Fruit fly (Drosophila melanogaster) whole organism, embryonic: ENCODE measurements around the gene Tim9b.
A peak's percentile ranks its signal among the peaks of the same experiment; 100 is the strongest.

Experiments
- Atf-2 ChIP-seq: fragments of 200-800 bp; sonication (Bioruptor generic); optimal IDR thresholded peaks from 2 replicates; lab custom pipeline; 2016; ENCODE audit warnings: missing biosample characterization, missing genetic modification characterization
- Atf3 ChIP-seq: fragments of 200-800 bp; sonication (Bioruptor generic); optimal IDR thresholded peaks from 3 replicates; lab custom pipeline; 2016; ENCODE audit warnings: missing biosample characterization, missing genetic modification characterization
- BEAF-32 ChIP-seq: fragments of 200-800 bp; sonication (Bioruptor generic); optimal IDR thresholded peaks from 3 replicates; lab custom pipeline; 2017; ENCODE audit warnings: missing biosample characterization, missing genetic modification characterization, mild to moderate bottlenecking, moderate library complexity, missing genetic modification reagents
- Bteb2 ChIP-seq: fragments of 200-800 bp; sonication (Bioruptor generic); optimal IDR thresholded peaks from 2 replicates; lab custom pipeline; 2016; ENCODE audit warnings: missing biosample characterization, missing genetic modification characterization
- CG10366 ChIP-seq: fragments of 200-800 bp; sonication (Bioruptor generic); IDR thresholded peaks from 2 replicates; pipeline ENCODE4 v1.3.6; 2022; ENCODE audit warnings: missing biosample characterization, missing genetic modification characterization
- CG15269 ChIP-seq: fragments of 200-800 bp; sonication (Bioruptor generic); optimal IDR thresholded peaks from 2 replicates; lab custom pipeline; 2018; ENCODE audit warnings: missing biosample characterization, mild to moderate bottlenecking, missing genetic modification characterization, moderate library complexity
- CG15601 ChIP-seq: fragments of 200-800 bp; sonication (Bioruptor generic); optimal IDR thresholded peaks from 3 replicates; lab custom pipeline; 2019; ENCODE audit warnings: missing biosample characterization, mild to moderate bottlenecking, missing genetic modification characterization, moderate library complexity
- CG1603 ChIP-seq: fragments of 200-800 bp; sonication (Bioruptor generic); optimal IDR thresholded peaks from 2 replicates; lab custom pipeline; 2019; ENCODE audit warnings: missing biosample characterization, mild to moderate bottlenecking, missing genetic modification characterization, moderate library complexity
- CG16779 ChIP-seq: fragments of 200-800 bp; sonication (Bioruptor generic); IDR thresholded peaks from 2 replicates; pipeline ENCODE4 v1.3.6; 2022; ENCODE audit warnings: missing biosample characterization, missing genetic modification characterization
- CG18619 ChIP-seq: fragments of 200-800 bp; sonication (Bioruptor generic); optimal IDR thresholded peaks from 3 replicates; lab custom pipeline; 2017; ENCODE audit warnings: missing biosample characterization, mild to moderate bottlenecking, missing genetic modification characterization
- CG18764 ChIP-seq: fragments of 200-800 bp; sonication (Bioruptor generic); optimal IDR thresholded peaks from 3 replicates; lab custom pipeline; 2016; ENCODE audit warnings: missing biosample characterization, missing genetic modification characterization
- CG2129 ChIP-seq: fragments of 200-800 bp; sonication (Bioruptor generic); IDR thresholded peaks from 2 replicates; pipeline ENCODE4 v1.3.6; 2022; ENCODE audit warnings: missing biosample characterization, missing genetic modification characterization; ENCODE audit not compliant: partially characterized antibody
- CG31365 ChIP-seq: fragments of 200-800 bp; sonication (Bioruptor generic); optimal IDR thresholded peaks from 2 replicates; lab custom pipeline; 2018; ENCODE audit warnings: missing biosample characterization, mild to moderate bottlenecking, missing genetic modification characterization
- CG31441 ChIP-seq: fragments of 200-800 bp; sonication (Bioruptor generic); IDR thresholded peaks from 2 replicates; pipeline ENCODE4 v1.3.6; 2022; ENCODE audit warnings: missing biosample characterization, missing genetic modification characterization
- CG3407 ChIP-seq: fragments of 200-800 bp; sonication (Bioruptor generic); optimal IDR thresholded peaks from 2 replicates; lab custom pipeline; 2018; ENCODE audit warnings: missing biosample characterization, mild to moderate bottlenecking, missing genetic modification characterization
- CG3995 ChIP-seq: fragments of 200-800 bp; sonication (Bioruptor generic); optimal IDR thresholded peaks from 3 replicates; lab custom pipeline; 2016; ENCODE audit warnings: missing biosample characterization, missing genetic modification characterization
- CG6254 ChIP-seq: fragments of 200-800 bp; sonication (Bioruptor generic); optimal IDR thresholded peaks from 3 replicates; lab custom pipeline; 2017; ENCODE audit warnings: mild to moderate bottlenecking, missing biosample characterization, missing genetic modification reagents, missing genetic modification characterization
- CG6683 ChIP-seq: fragments of 200-800 bp; sonication (Bioruptor generic); optimal IDR thresholded peaks from 2 replicates; lab custom pipeline; 2017; ENCODE audit warnings: missing biosample characterization, mild to moderate bottlenecking, missing genetic modification characterization, missing genetic modification reagents
- CG6813 ChIP-seq: fragments of 200-800 bp; sonication (Bioruptor generic); optimal IDR thresholded peaks from 2 replicates; lab custom pipeline; 2017; ENCODE audit warnings: missing biosample characterization, missing genetic modification characterization, mild to moderate bottlenecking, moderate library complexity, missing genetic modification reagents
- CG7357 ChIP-seq: fragments of 200-800 bp; sonication (Bioruptor generic); IDR thresholded peaks from 3 replicates; pipeline ENCODE4 v1.3.6; 2022; ENCODE audit warnings: missing biosample characterization, missing genetic modification characterization
- CG8765 ChIP-seq: fragments of 200-800 bp; sonication (Bioruptor generic); IDR thresholded peaks from 2 replicates; pipeline ENCODE4 v1.3.6; 2022; ENCODE audit warnings: missing biosample characterization, missing genetic modification characterization
- CG8944 ChIP-seq: fragments of 200-800 bp; sonication (Bioruptor generic); optimal IDR thresholded peaks from 3 replicates; lab custom pipeline; 2016; ENCODE audit warnings: missing biosample characterization, missing genetic modification characterization
- CG9215 ChIP-seq: fragments of 200-800 bp; sonication (Bioruptor generic); IDR thresholded peaks from 2 replicates; pipeline ENCODE4 v1.3.6; 2022; ENCODE audit warnings: missing biosample characterization, missing genetic modification characterization
- CG9609 ChIP-seq: fragments of 200-800 bp; sonication (Bioruptor generic); optimal IDR thresholded peaks from 3 replicates; lab custom pipeline; 2016; ENCODE audit warnings: missing biosample characterization, missing genetic modification characterization
- CrebB ChIP-seq: fragments of 200-800 bp; sonication (Bioruptor generic); optimal IDR thresholded peaks from 3 replicates; lab custom pipeline; 2018; ENCODE audit warnings: missing biosample characterization, mild to moderate bottlenecking, missing genetic modification characterization
- Dad ChIP-seq: fragments of 200-800 bp; sonication (Bioruptor generic); optimal IDR thresholded peaks from 3 replicates; lab custom pipeline; 2016; ENCODE audit warnings: missing biosample characterization, missing genetic modification characterization
- E2f2 ChIP-seq: fragments of 200-800 bp; sonication (Bioruptor generic); IDR thresholded peaks from 2 replicates; pipeline ENCODE4 v1.3.6; 2022; ENCODE audit warnings: missing biosample characterization, missing genetic modification characterization
- Gug ChIP-seq: fragments of 200-800 bp; sonication (Bioruptor generic); IDR thresholded peaks from 4 replicates; pipeline ENCODE4 v1.3.6; 2022; ENCODE audit warnings: missing biosample characterization, missing genetic modification characterization
- Meics ChIP-seq: fragments of 200-800 bp; sonication (Bioruptor generic); optimal IDR thresholded peaks from 2 replicates; lab custom pipeline; 2017; ENCODE audit warnings: missing biosample characterization, mild to moderate bottlenecking, missing genetic modification characterization
- NC2α ChIP-seq: fragments of 200-800 bp; sonication (Bioruptor generic); optimal IDR thresholded peaks from 2 replicates; lab custom pipeline; 2016; ENCODE audit warnings: missing biosample characterization, missing genetic modification characterization
- PHDP ChIP-seq: fragments of 200-800 bp; sonication (Bioruptor generic); optimal IDR thresholded peaks from 3 replicates; lab custom pipeline; 2018; ENCODE audit warnings: missing biosample characterization, mild to moderate bottlenecking, missing genetic modification characterization, moderate library complexity
- Sry-β ChIP-seq: fragments of 200-800 bp; sonication (Bioruptor generic); optimal IDR thresholded peaks from 2 replicates; lab custom pipeline; 2018; ENCODE audit warnings: missing biosample characterization, mild to moderate bottlenecking, missing genetic modification characterization, moderate library complexity
- TFAM ChIP-seq: fragments of 200-800 bp; sonication (Bioruptor generic); optimal IDR thresholded peaks from 2 replicates; lab custom pipeline; 2017; ENCODE audit warnings: missing biosample characterization, missing genetic modification characterization, inconsistent platforms
- Tbp ChIP-seq: fragments of >200 bp; optimal IDR thresholded peaks from 2 replicates; lab custom pipeline; 2018; ENCODE audit warnings: missing biosample characterization, missing genetic modification characterization
- bcd ChIP-seq: fragments of 200-800 bp; sonication (Bioruptor generic); optimal IDR thresholded peaks from 2 replicates; lab custom pipeline; 2017; ENCODE audit warnings: missing biosample characterization, mild to moderate bottlenecking, missing genetic modification characterization
- br ChIP-seq: fragments of >200 bp; optimal IDR thresholded peaks from 2 replicates; lab custom pipeline; 2017
- caup ChIP-seq: fragments of 200-800 bp; sonication (Bioruptor generic); optimal IDR thresholded peaks from 3 replicates; lab custom pipeline; 2017; ENCODE audit warnings: missing biosample characterization, mild to moderate bottlenecking, missing genetic modification characterization, moderate library complexity; ENCODE audit not compliant: severe bottlenecking
- chm ChIP-seq: fragments of 200-800 bp; sonication (Bioruptor generic); IDR thresholded peaks from 2 replicates; pipeline ENCODE4 v1.3.6; 2022; ENCODE audit warnings: missing biosample characterization, missing genetic modification characterization
- eyg ChIP-seq: fragments of 200-800 bp; sonication (Bioruptor generic); optimal IDR thresholded peaks from 3 replicates; lab custom pipeline; 2016; ENCODE audit warnings: missing biosample characterization, missing genetic modification characterization
- gcm ChIP-seq: fragments of 200-800 bp; sonication (Bioruptor generic); optimal IDR thresholded peaks from 2 replicates; lab custom pipeline; 2019; ENCODE audit warnings: missing biosample characterization, mild to moderate bottlenecking, missing genetic modification characterization, moderate library complexity
- grn ChIP-seq: fragments of 200-800 bp; sonication (Bioruptor generic); optimal IDR thresholded peaks from 3 replicates; lab custom pipeline; 2017; ENCODE audit warnings: missing biosample characterization, missing genetic modification characterization
- hb ChIP-seq: fragments of 200-800 bp; sonication (Bioruptor generic); IDR thresholded peaks from 3 replicates; pipeline ENCODE4 v1.3.6; 2022; ENCODE audit warnings: missing biosample characterization, missing genetic modification characterization; ENCODE audit not compliant: partially characterized antibody
- her ChIP-seq: fragments of 200-800 bp; sonication (Bioruptor generic); optimal IDR thresholded peaks from 2 replicates; lab custom pipeline; 2016; ENCODE audit warnings: missing biosample characterization, missing genetic modification characterization
- insv ChIP-seq, 2 experiments: fragments of 200-800 bp; sonication (Bioruptor generic); optimal IDR thresholded peaks; 3 replicates each; lab custom pipeline; 2016 to 2018; ENCODE audit warnings: missing biosample characterization in 2 of 2, missing genetic modification characterization in 2 of 2
- ken ChIP-seq: fragments of 200-800 bp; sonication (Bioruptor generic); IDR thresholded peaks from 3 replicates; pipeline ENCODE4 v1.3.6; 2022; ENCODE audit warnings: missing biosample characterization, missing genetic modification characterization
- lab ChIP-seq: fragments of 200-800 bp; sonication (Bioruptor generic); optimal IDR thresholded peaks from 3 replicates; lab custom pipeline; 2017; ENCODE audit warnings: missing biosample characterization, missing genetic modification characterization, mild to moderate bottlenecking, moderate library complexity, missing genetic modification reagents
- nom ChIP-seq: fragments of 200-800 bp; sonication (Bioruptor generic); optimal IDR thresholded peaks from 2 replicates; lab custom pipeline; 2017; ENCODE audit warnings: missing biosample characterization, missing genetic modification characterization, mild to moderate bottlenecking, moderate library complexity, missing genetic modification reagents
- onecut ChIP-seq: fragments of 200-800 bp; sonication (Bioruptor generic); IDR thresholded peaks from 2 replicates; pipeline ENCODE4 v1.3.6; 2022; ENCODE audit warnings: missing biosample characterization, missing genetic modification characterization
- phol ChIP-seq: fragments of 200-800 bp; sonication (Bioruptor generic); optimal IDR thresholded peaks from 3 replicates; lab custom pipeline; 2018; ENCODE audit warnings: missing biosample characterization, mild to moderate bottlenecking, missing genetic modification characterization, moderate library complexity
- slbo ChIP-seq: fragments of 200-800 bp; sonication (Bioruptor generic); IDR thresholded peaks from 2 replicates; pipeline ENCODE4 v1.3.6; 2022; ENCODE audit warnings: missing biosample characterization, missing genetic modification characterization
- tin ChIP-seq: fragments of 200-800 bp; sonication (Bioruptor generic); optimal IDR thresholded peaks from 3 replicates; lab custom pipeline; 2016; ENCODE audit warnings: missing biosample characterization, missing genetic modification characterization

Gene Tim9b

dm6 chrX:19603953-19604352 lies 14.4 kb downstream of the Tim9b start (continued):
- TF ChIP-seq onecut (GFP tag; lab: Robert Waterston, UW), result peak; percentile 54
- TF ChIP-seq Atf3 (GFP tag; lab: Kevin White, UChicago), result peak; percentile 16
- peak; percentile 64 for TF ChIP-seq CG15601
- peak; percentile 43 for TF ChIP-seq gcm (GFP tag; lab: Kevin White, UChicago)
- peak; percentile 6 for TF ChIP-seq CG3995 (GFP tag; lab: Kevin White, UChicago)
- no peak for TF ChIP-seq TFAM (GFP tag; lab: Kevin White, UChicago)
- TF ChIP-seq CG2129 (GFP tag; lab: Robert Waterston, UW), result no peak
- TF ChIP-seq caup (GFP tag; lab: Kevin White, UChicago), result peak; percentile 85
- TF ChIP-seq ken (GFP tag; lab: Robert Waterston, UW), result peak; percentile 71
- peak; percentile 85 for TF ChIP-seq CG15269
- TF ChIP-seq hb (GFP tag; lab: Robert Waterston, UW), result no peak
- TF ChIP-seq CG6813 (GFP tag; lab: Kevin White, UChicago), result peak; percentile 74
- TF ChIP-seq CG8765 (GFP tag; lab: Robert Waterston, UW), result peak; percentile 39; the same call in 1 of the 2 replicates
- peak; percentile 32 for TF ChIP-seq CG8944 (GFP tag; lab: Kevin White, UChicago)
- TF ChIP-seq insv (GFP tag; optimal IDR thresholded peaks at IDR 0.05; lab: Kevin White, UChicago), result no peak
- TF ChIP-seq eyg (GFP tag; lab: Kevin White, UChicago), result no peak
- peak; percentile 33 for TF ChIP-seq Atf-2 (GFP tag; lab: Kevin White, UChicago)
- TF ChIP-seq phol (tag; lab: Kevin White, UChicago), result peak; percentile 69
- peak; percentile 50 for TF ChIP-seq CG18619 (GFP tag; lab: Kevin White, UChicago)
- peak; percentile 69 for TF ChIP-seq bcd
- TF ChIP-seq CG18764 (GFP tag; lab: Kevin White, UChicago), result peak; percentile 35
- TF ChIP-seq chm, result peak; percentile 77
- TF ChIP-seq br (lab: Kevin White, UChicago), result no peak
- peak; percentile 19 for TF ChIP-seq CG6683 (GFP tag; lab: Kevin White, UChicago)
- peak; percentile 79 for TF ChIP-seq CG1603 (tag; lab: Kevin White, UChicago)
- peak; percentile 21 for TF ChIP-seq nom (GFP tag; lab: Kevin White, UChicago)
- TF ChIP-seq PHDP (tag; lab: Kevin White, UChicago), result peak; percentile 71
- peak; percentile 56; the same call in 1 of the 3 replicates for TF ChIP-seq CG7357
- no peak for TF ChIP-seq grn (GFP tag; lab: Kevin White, UChicago)
- TF ChIP-seq lab, result peak; percentile 89
- peak; percentile 73 for TF ChIP-seq CG9215 (GFP tag; lab: Robert Waterston, UW)
- TF ChIP-seq CG3407, result peak; percentile 12
- TF ChIP-seq slbo (GFP tag; lab: Robert Waterston, UW), result peak; percentile 87
- peak; percentile 63 for TF ChIP-seq E2f2 (GFP tag; lab: Robert Waterston, UW)
- TF ChIP-seq tin (GFP tag; lab: Kevin White, UChicago), result peak; percentile 73
- peak; percentile 70; the same call in 3 of the 4 replicates for TF ChIP-seq Gug (GFP tag; lab: Robert Waterston, UW)
- TF ChIP-seq Tbp (GFP tag; lab: Kevin White, UChicago), result no peak
- TF ChIP-seq BEAF-32, result no peak
- TF ChIP-seq Meics (GFP tag; lab: Kevin White, UChicago), result peak; percentile 79
- TF ChIP-seq Bteb2 (GFP tag; lab: Kevin White, UChicago), result peak; percentile 8
- no peak for TF ChIP-seq CG9609 (GFP tag; lab: Kevin White, UChicago)
- TF ChIP-seq CG16779 (GFP tag; lab: Robert Waterston, UW), result 0 out of 2 replicates have a peak, but pooled peaks have one; percentile 27
- peak; percentile 39 for TF ChIP-seq CG6254 (GFP tag; lab: Kevin White, UChicago)
- peak; percentile 78 for TF ChIP-seq CG31441
- no peak for TF ChIP-seq CG31365 (tag; lab: Kevin White, UChicago)
- no peak for TF ChIP-seq Sry-β (GFP tag; lab: Kevin White, UChicago)
- peak; percentile 88 for TF ChIP-seq CG10366 (GFP tag; lab: Robert Waterston, UW)
- TF ChIP-seq CrebB (tag; lab: Kevin White, UChicago), result peak; percentile 52
- TF ChIP-seq NC2α, result no peak
- TF ChIP-seq Dad, result peak; percentile 31
- no peak for TF ChIP-seq her (GFP tag; lab: Kevin White, UChicago)
